Worm (Caenorhabditis elegans): Measurements from ENCODE around the gene pudl-2.

DNA sequence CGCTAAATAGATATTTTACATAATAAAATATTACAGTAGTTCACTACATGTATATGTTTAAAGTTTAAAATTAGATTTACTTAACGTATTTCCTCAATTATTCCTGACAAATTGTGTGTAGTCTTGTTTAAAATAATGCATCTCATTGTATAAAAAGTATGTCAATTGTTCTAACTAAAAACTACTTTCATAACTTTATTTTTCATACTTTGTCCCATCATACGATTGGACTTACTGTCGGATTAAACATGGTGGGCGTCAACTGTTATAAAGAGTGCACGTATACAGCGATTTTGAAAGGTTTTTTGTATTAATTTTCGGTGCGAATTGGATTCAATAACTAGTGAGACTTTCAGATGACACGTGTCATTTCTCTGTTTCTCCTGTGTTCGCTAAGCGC lies 31.0 kb upstream of the pudl-2 start, which contains the start of gene Y54G2A.32:
- TF ChIP-seq him-1 (tag; optimal IDR thresholded peaks at IDR 0.05), result no peak
- TF ChIP-seq dao-5 (tag; optimal IDR thresholded peaks at IDR 0.05), result no peak
- no peak for TF ChIP-seq W03F9.2 (tag; optimal IDR thresholded peaks at IDR 0.05)

All from whole organism, L4/young adult.